Fruit fly (Drosophila melanogaster): ENCODE data around the gene CG42613.
A peak's percentile ranks its signal among the peaks of the same experiment; 100 is the strongest.

CG42613 gene

dm6 chr3R:18928918-18929705 lies at the start of gene CG42613 (continued):
- no peak for TF ChIP-seq Lim3 (GFP tag; IDR thresholded peaks at IDR 0.05)
- TF ChIP-seq Jarid2 (GFP tag; optimal IDR thresholded peaks at IDR 0.05), result peak; percentile 19
- peak; percentile 64 for TF ChIP-seq HLH3B (GFP tag; IDR thresholded peaks at IDR 0.05)
- TF ChIP-seq dpn (GFP tag; optimal IDR thresholded peaks at IDR 0.05), result peak in 1 of 2 experiments; percentile 72
- peak; percentile 56 for TF ChIP-seq Dp (GFP tag; optimal IDR thresholded peaks at IDR 0.05)
- TF ChIP-seq CG14667 (GFP tag; IDR thresholded peaks at IDR 0.05), result no peak
- peak; percentile 44 for TF ChIP-seq CG32532 (GFP tag; IDR thresholded peaks at IDR 0.05)
- no peak for TF ChIP-seq hth (optimal IDR thresholded peaks at IDR 0.05)
- TF ChIP-seq CG11504 (tag; optimal IDR thresholded peaks at IDR 0.05), result peak; percentile 55
- TF ChIP-seq sima (GFP tag; optimal IDR thresholded peaks at IDR 0.05), result peak; percentile 6
- TF ChIP-seq CG11696 (GFP tag; IDR thresholded peaks at IDR 0.05), result no peak
- no peak for TF ChIP-seq CG43689 (GFP tag; IDR thresholded peaks at IDR 0.05)
- TF ChIP-seq CG1603 (tag; optimal IDR thresholded peaks at IDR 0.05), result peak; percentile 89
- peak; percentile 57 for TF ChIP-seq CG14965 (GFP tag; optimal IDR thresholded peaks at IDR 0.05; ENCODE audit: borderline replicate concordance)
- TF ChIP-seq CG18011 (GFP tag; optimal IDR thresholded peaks at IDR 0.05), result peak; percentile 96
- TF ChIP-seq CG12769 (tag; optimal IDR thresholded peaks at IDR 0.05), result peak; percentile 12
- peak; percentile 26 for TF ChIP-seq Ssrp (tag; optimal IDR thresholded peaks at IDR 0.05)
- TF ChIP-seq slbo (GFP tag; IDR thresholded peaks at IDR 0.05), result peak; percentile 81
- TF ChIP-seq nmo (GFP tag; optimal IDR thresholded peaks at IDR 0.05), result peak; percentile 2
- no peak for TF ChIP-seq cwo (GFP tag; optimal IDR thresholded peaks at IDR 0.05)
- TF ChIP-seq gsb-n (tag; optimal IDR thresholded peaks at IDR 0.05), result peak; percentile 61
- TF ChIP-seq CG18619 (GFP tag; optimal IDR thresholded peaks at IDR 0.05), result peak; percentile 64
- TF ChIP-seq Gug (GFP tag; IDR thresholded peaks at IDR 0.05), result peak; percentile 40; the same call in 1 of the 4 replicates
- peak; percentile 42; the same call in 1 of the 3 replicates for TF ChIP-seq gce (GFP tag; IDR thresholded peaks at IDR 0.05)
- peak; percentile 66 for TF ChIP-seq CG42726 (GFP tag; IDR thresholded peaks at IDR 0.05; ENCODE audit: partially characterized antibody)
- peak; percentile 68; the same call in 2 of the 3 replicates for TF ChIP-seq ken (GFP tag; IDR thresholded peaks at IDR 0.05)
- 0 out of 3 replicates have a peak, but pooled peaks have one; percentile 23 for TF ChIP-seq CG11695 (GFP tag; IDR thresholded peaks at IDR 0.05)
- TF ChIP-seq CG6683 (GFP tag; optimal IDR thresholded peaks at IDR 0.05), result peak; percentile 24
- no peak for TF ChIP-seq fu2 (GFP tag; optimal IDR thresholded peaks at IDR 0.05)
- TF ChIP-seq Oaz (GFP tag; IDR thresholded peaks at IDR 0.05), result peak; percentile 60; the same call in 1 of the 2 replicates
- peak; percentile 87 for TF ChIP-seq CG17912 (GFP tag; optimal IDR thresholded peaks at IDR 0.05)
- peak; percentile 47 for TF ChIP-seq salm (tag; optimal IDR thresholded peaks at IDR 0.05)
- TF ChIP-seq Lhr (GFP tag; optimal IDR thresholded peaks at IDR 0.05), result peak; percentile 62
- TF ChIP-seq sqz (GFP tag; optimal IDR thresholded peaks at IDR 0.05), result no peak
- peak; percentile 62 for TF ChIP-seq CG9437 (GFP tag; optimal IDR thresholded peaks at IDR 0.05)
- peak; percentile 94 for TF ChIP-seq ci (GFP tag; IDR thresholded peaks at IDR 0.05)
- peak; percentile 7 for TF ChIP-seq pfk (GFP tag; optimal IDR thresholded peaks at IDR 0.05)
- peak; percentile 64 for TF ChIP-seq dm (GFP tag; optimal IDR thresholded peaks at IDR 0.05)
- TF ChIP-seq scrt (GFP tag; optimal IDR thresholded peaks at IDR 0.05), result no peak
- TF ChIP-seq wdn (GFP tag; IDR thresholded peaks at IDR 0.05), result peak; percentile 53; the same call in 1 of the 2 replicates
- TF ChIP-seq Bteb2 (GFP tag; optimal IDR thresholded peaks at IDR 0.05), result no peak
- TF ChIP-seq caup (GFP tag; optimal IDR thresholded peaks at IDR 0.05; ENCODE audit: severe bottlenecking), result peak; percentile 78
- no peak for TF ChIP-seq sc (optimal IDR thresholded peaks at IDR 0.05)
- peak; percentile 72 for TF ChIP-seq sc (GFP tag; optimal IDR thresholded peaks at IDR 0.05)
- TF ChIP-seq NC2β (GFP tag; optimal IDR thresholded peaks at IDR 0.05), result peak; percentile 51
- no peak for TF ChIP-seq CG1647 (GFP tag; optimal IDR thresholded peaks at IDR 0.05)
- TF ChIP-seq ERR (GFP tag; optimal IDR thresholded peaks at IDR 0.05), result no peak
- TF ChIP-seq Hr3 (GFP tag; optimal IDR thresholded peaks at IDR 0.05), result peak; percentile 93
- TF ChIP-seq NFAT (GFP tag; IDR thresholded peaks at IDR 0.05), result peak; percentile 71; the same call in 1 of the 2 replicates
